Fruit fly (Drosophila melanogaster) Kc167 (cell line): ENCODE data around the gene CG3345.

Experiments
- Myc ChIP-seq: fragments of >200 bp; optimal IDR thresholded peaks from 2 replicates; lab custom pipeline; 2017; ENCODE audit warnings: missing external identifiers
- Sin3A ChIP-seq: fragments of >200 bp; optimal IDR thresholded peaks from 2 replicates; lab custom pipeline; 2018; ENCODE audit warnings: missing external identifiers
- h ChIP-seq: fragments of >200 bp; optimal IDR thresholded peaks from 3 replicates; lab custom pipeline; 2018; ENCODE audit warnings: missing external identifiers
- psq ChIP-seq: fragments of >200 bp; optimal IDR thresholded peaks from 2 replicates; lab custom pipeline; 2017; ENCODE audit warnings: missing external identifiers

DNA sequence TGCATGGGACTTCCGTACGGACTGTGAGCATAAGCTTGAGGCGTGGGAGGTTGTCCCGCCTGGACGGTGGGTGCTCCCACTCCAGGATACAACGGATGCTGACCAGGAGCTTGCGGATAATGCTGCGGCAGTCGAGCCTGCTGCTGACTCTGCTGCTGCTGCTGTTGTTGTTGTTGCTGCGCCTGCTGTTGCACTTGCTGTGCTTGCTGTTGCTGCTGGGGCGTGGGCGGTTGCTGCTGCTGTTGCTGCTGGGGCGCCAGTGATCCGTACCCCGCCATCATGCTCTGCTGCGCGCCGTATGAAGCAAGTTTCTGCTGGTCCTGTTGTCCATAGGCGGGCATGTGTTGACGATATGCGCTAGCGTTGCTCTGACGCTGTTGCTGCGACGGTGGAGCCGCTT, 27.5 kb upstream of the CG3345 start:
- TF ChIP-seq Sin3A (lab: Kevin White, UChicago) (no peak), Myc (no peak), psq (lab: Kevin White, UChicago) (no peak), h (no peak)
